Fruit fly (Drosophila melanogaster): ENCODE measurements around the gene CG13625.

DNA sequence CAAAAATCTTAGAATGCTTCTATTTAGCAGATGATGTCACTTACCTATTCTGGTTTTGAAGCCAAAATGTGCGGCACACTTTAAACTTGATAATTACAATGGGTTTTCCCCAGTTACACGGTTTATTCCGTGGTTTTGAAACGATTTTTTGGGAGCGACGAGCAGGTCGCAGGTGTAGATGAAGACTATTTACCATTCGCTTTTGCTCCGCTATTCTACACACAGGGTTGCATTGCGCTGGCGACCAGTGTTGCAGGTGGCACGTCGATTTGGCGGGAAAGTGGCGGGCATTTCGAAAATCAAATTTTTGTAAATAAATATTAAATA is 2.3 kb downstream of the CG13625 start, which contains the start of gene REPTOR:
- TF ChIP-seq Myc (optimal IDR thresholded peaks at IDR 0.05) (no peak), psq (optimal IDR thresholded peaks at IDR 0.05) (peak; percentile 72), h (optimal IDR thresholded peaks at IDR 0.05) (no peak)

All from Kc167 (cell line).